Worm (Caenorhabditis elegans) whole organism, L2 larva: Measurements from ENCODE around the gene Y67A10A.7.

Source experiments
- F13H6.1 ChIP-seq: sonication (generic microtip); optimal IDR thresholded peaks from 2 replicates; lab custom pipeline; 2016; ENCODE audit warnings: missing genetic modification characterization, missing compliant biosample characterization
- ZK546.5 ChIP-seq: sonication (generic microtip); optimal IDR thresholded peaks from 2 replicates; lab custom pipeline; 2017; ENCODE audit warnings: missing biosample characterization, missing genetic modification characterization
- aly-2 ChIP-seq: fragments of 150-350 bp; optimal IDR thresholded peaks from 2 replicates; lab custom pipeline; 2014; ENCODE audit warnings: missing biosample characterization, missing genetic modification characterization
- ama-1 ChIP-seq: fragments of 150-350 bp; optimal IDR thresholded peaks from 2 replicates; lab custom pipeline; 2018; ENCODE audit warnings: inconsistent platforms
- blmp-1 ChIP-seq: sonication (generic microtip); optimal IDR thresholded peaks from 2 replicates; lab custom pipeline; 2017; ENCODE audit warnings: missing genetic modification characterization, mild to moderate bottlenecking, missing compliant biosample characterization, antibody characterized with exemption, moderate library complexity; ENCODE audit not compliant: insufficient read depth
- ceh-16 ChIP-seq: fragments of 150-350 bp; optimal IDR thresholded peaks from 2 replicates; lab custom pipeline; 2014; ENCODE audit warnings: missing biosample characterization, missing genetic modification characterization
- ceh-82 ChIP-seq: fragments of 150-350 bp; optimal IDR thresholded peaks from 2 replicates; lab custom pipeline; 2014; ENCODE audit warnings: missing biosample characterization, missing genetic modification characterization
- crh-2 ChIP-seq: sonication (generic microtip); optimal IDR thresholded peaks from 2 replicates; lab custom pipeline; 2017; ENCODE audit warnings: missing biosample characterization, missing genetic modification characterization
- egl-27 ChIP-seq: sonication (generic microtip); optimal IDR thresholded peaks from 3 replicates; lab custom pipeline; 2017; ENCODE audit warnings: missing biosample characterization, missing genetic modification reagents, missing genetic modification characterization
- elt-1 ChIP-seq: fragments of 150-350 bp; optimal IDR thresholded peaks from 2 replicates; lab custom pipeline; 2014; ENCODE audit warnings: missing biosample characterization, missing genetic modification characterization
- elt-3 ChIP-seq: sonication (generic microtip); optimal IDR thresholded peaks from 2 replicates; lab custom pipeline; 2017; ENCODE audit warnings: missing biosample characterization, missing genetic modification characterization
- lin-13 ChIP-seq: fragments of 150-350 bp; optimal IDR thresholded peaks from 2 replicates; lab custom pipeline; 2014; ENCODE audit warnings: missing biosample characterization, missing genetic modification reagents, missing genetic modification characterization
- lin-39 ChIP-seq: fragments of 150-350 bp; optimal IDR thresholded peaks from 2 replicates; lab custom pipeline; 2014; ENCODE audit warnings: missing biosample characterization, missing genetic modification reagents, missing genetic modification characterization
- mab-5 ChIP-seq: fragments of 150-350 bp; optimal IDR thresholded peaks from 2 replicates; lab custom pipeline; 2014; ENCODE audit warnings: missing biosample characterization, missing genetic modification characterization
- mdl-1 ChIP-seq, 2 experiments: fragments of 150-350 bp in 1 of 2; sonication (generic microtip) in 1 of 2; optimal IDR thresholded peaks; 2 replicates each; lab custom pipeline; 2017; ENCODE audit warnings: missing biosample characterization in 2 of 2, missing genetic modification characterization in 2 of 2
- nhr-12 ChIP-seq: fragments of 150-350 bp; optimal IDR thresholded peaks from 2 replicates; lab custom pipeline; 2014; ENCODE audit warnings: missing biosample characterization, missing genetic modification characterization
- nhr-129 ChIP-seq: fragments of 150-350 bp; optimal IDR thresholded peaks from 2 replicates; lab custom pipeline; 2014; ENCODE audit warnings: missing biosample characterization, missing genetic modification characterization
- nhr-21 ChIP-seq: fragments of 150-350 bp; optimal IDR thresholded peaks from 2 replicates; lab custom pipeline; 2014; ENCODE audit warnings: missing biosample characterization, missing genetic modification characterization
- nhr-237 ChIP-seq: fragments of 150-350 bp; optimal IDR thresholded peaks from 2 replicates; lab custom pipeline; 2014; ENCODE audit warnings: missing biosample characterization, missing genetic modification characterization
- nhr-6 ChIP-seq: fragments of 150-350 bp; optimal IDR thresholded peaks from 2 replicates; lab custom pipeline; 2014; ENCODE audit warnings: missing biosample characterization, missing genetic modification characterization
- peb-1 ChIP-seq: fragments of 150-350 bp; optimal IDR thresholded peaks from 2 replicates; lab custom pipeline; 2014; ENCODE audit warnings: missing biosample characterization, missing genetic modification characterization
- sem-4 ChIP-seq: fragments of 150-350 bp; optimal IDR thresholded peaks from 2 replicates; lab custom pipeline; 2014; ENCODE audit warnings: missing biosample characterization, missing genetic modification reagents, missing genetic modification characterization
- sma-9 ChIP-seq, 2 experiments: fragments of 150-350 bp in 1 of 2; sonication (generic microtip) in 1 of 2; optimal IDR thresholded peaks; 2 replicates each; lab custom pipeline; 2014 to 2016; ENCODE audit warnings: missing genetic modification characterization in 2 of 2, mild to moderate bottlenecking in 1 of 2, missing biosample characterization in 1 of 2, missing compliant biosample characterization in 1 of 2, missing genetic modification reagents in 1 of 2, moderate library complexity in 1 of 2
- snpc-4 ChIP-seq: fragments of 150-350 bp; optimal IDR thresholded peaks from 2 replicates; lab custom pipeline; 2014; ENCODE audit warnings: missing biosample characterization, missing genetic modification characterization
- unc-39 ChIP-seq: fragments of 150-350 bp; optimal IDR thresholded peaks from 2 replicates; lab custom pipeline; 2014; ENCODE audit warnings: missing biosample characterization, missing genetic modification characterization
- unc-55 ChIP-seq: fragments of 150-350 bp; sonication (generic microtip); optimal IDR thresholded peaks from 3 replicates; lab custom pipeline; 2014; ENCODE audit warnings: missing biosample characterization, missing genetic modification reagents, missing genetic modification characterization
- unc-62 ChIP-seq: fragments of 150-350 bp; optimal IDR thresholded peaks from 2 replicates; lab custom pipeline; 2014; ENCODE audit warnings: missing biosample characterization, missing genetic modification reagents, missing genetic modification characterization
- zag-1 ChIP-seq: fragments of 150-350 bp; optimal IDR thresholded peaks from 2 replicates; lab custom pipeline; 2014; ENCODE audit warnings: missing biosample characterization, missing genetic modification characterization
- ztf-11 ChIP-seq: sonication (generic microtip); optimal IDR thresholded peaks from 2 replicates; lab custom pipeline; 2017; ENCODE audit warnings: missing biosample characterization, missing genetic modification characterization
- ztf-4 ChIP-seq: fragments of 150-350 bp; optimal IDR thresholded peaks from 2 replicates; lab custom pipeline; 2014; ENCODE audit warnings: missing biosample characterization, missing genetic modification characterization

The Y67A10A.7 gene

DNA sequence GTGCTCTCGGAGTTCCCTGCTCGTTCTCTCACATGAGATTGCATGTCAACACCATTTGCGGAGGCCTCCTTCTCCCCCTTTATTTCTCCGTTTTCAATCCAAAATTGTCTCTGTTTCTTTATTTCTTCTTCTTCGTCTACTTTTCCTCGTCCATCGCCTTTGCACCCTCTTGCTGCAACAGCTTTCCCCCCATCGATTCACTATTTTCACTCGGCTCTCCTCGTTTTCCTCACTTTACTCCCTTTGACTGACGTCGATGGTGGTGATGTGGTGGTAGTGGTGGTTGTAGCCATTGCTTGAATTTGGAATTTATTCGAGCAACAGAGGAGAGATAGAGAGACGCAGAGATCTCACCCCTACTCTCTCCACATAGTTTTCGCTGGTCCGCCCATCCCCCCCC lies 2.3 kb upstream of the Y67A10A.7 start (continued):
- TF ChIP-seq egl-27 (tag; lab: Kevin White, UChicago): peak; percentile 43
- TF ChIP-seq unc-55: peak; percentile 83

DNA sequence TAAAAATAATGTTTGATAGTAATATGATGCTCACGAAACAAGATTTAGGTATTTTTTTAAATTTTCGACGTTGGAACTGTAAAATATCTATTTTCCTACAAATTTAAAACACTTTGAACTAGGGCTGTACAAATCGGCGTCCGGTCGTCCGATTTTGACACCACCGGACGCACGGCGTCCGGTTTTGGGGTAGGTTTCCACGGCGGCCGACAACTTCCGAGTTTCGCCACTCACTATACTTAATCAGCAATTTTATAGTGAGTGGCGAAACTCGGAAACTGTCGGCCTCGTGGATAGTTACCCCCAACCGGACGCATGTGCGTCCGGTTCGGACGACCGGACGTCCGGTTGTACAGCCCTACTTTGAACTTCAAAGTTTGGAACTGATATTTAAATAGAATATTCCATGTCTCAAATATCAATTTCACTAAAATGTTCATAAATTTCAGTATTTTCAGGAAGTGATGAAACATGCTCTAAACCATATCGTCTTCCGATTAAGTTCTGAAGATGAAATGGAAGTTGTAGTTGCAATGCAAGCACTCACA lies 3.4 kb downstream of the Y67A10A.7 start:
- TF ChIP-seq peb-1 (no peak), ztf-11 (tag; lab: Kevin White, UChicago) (no peak), lin-39 (tag; lab: Kevin White, UChicago) (no peak), ama-1 (lab: Kevin White, UChicago) (no peak), sma-9 (GFP tag; optimal IDR thresholded peaks at IDR 0.05; lab: Kevin White, UChicago) (no peak), sma-9 (tag; optimal IDR thresholded peaks at IDR 0.05; lab: Kevin White, UChicago) (no peak), nhr-6 (tag; lab: Kevin White, UChicago) (no peak), blmp-1 (tag; lab: Kevin White, UChicago) (no peak), nhr-12 (tag; lab: Kevin White, UChicago) (no peak), nhr-21 (tag; lab: Kevin White, UChicago) (no peak), nhr-237 (tag; lab: Kevin White, UChicago) (no peak), ZK546.5 (tag; lab: Kevin White, UChicago) (no peak), unc-39 (tag; lab: Kevin White, UChicago) (no peak), mab-5 (no peak), mdl-1 (tag; optimal IDR thresholded peaks at IDR 0.05; lab: Kevin White, UChicago) (no peak), aly-2 (tag; lab: Kevin White, UChicago) (no peak), unc-55 (no peak), unc-62 (GFP tag; lab: Kevin White, UChicago) (no peak), F13H6.1 (tag; lab: Kevin White, UChicago) (no peak), egl-27 (tag; lab: Kevin White, UChicago) (no peak), ceh-16 (tag; lab: Kevin White, UChicago) (no peak)

DNA sequence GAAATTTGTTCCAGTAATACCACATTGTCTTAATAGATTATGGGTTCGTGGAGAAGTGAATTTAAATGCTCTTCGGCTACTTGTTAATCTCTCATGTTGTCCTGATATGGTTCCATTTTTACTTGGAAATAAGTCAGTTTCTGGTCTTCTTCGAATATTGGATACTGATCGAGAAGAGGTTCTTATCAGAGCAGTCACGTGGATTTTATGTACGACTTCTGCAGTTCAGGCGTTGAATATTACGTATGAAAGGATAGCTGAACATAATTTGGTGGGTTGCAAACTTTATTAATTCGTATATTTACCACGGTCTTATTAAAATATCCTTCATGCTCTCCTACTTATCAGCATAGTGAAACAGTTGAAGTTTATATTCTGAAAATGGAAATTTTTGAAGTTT lies 3.9 kb downstream of the Y67A10A.7 start:
- no peak for TF ChIP-seq ztf-4
- no peak for TF ChIP-seq ceh-16 (tag; lab: Kevin White, UChicago)
- no peak for TF ChIP-seq egl-27 (tag; lab: Kevin White, UChicago)
- no peak for TF ChIP-seq snpc-4 (tag; lab: Kevin White, UChicago)
- TF ChIP-seq nhr-12 (tag; lab: Kevin White, UChicago): no peak
- TF ChIP-seq elt-1: no peak
- TF ChIP-seq ztf-11 (tag; lab: Kevin White, UChicago): no peak

DNA sequence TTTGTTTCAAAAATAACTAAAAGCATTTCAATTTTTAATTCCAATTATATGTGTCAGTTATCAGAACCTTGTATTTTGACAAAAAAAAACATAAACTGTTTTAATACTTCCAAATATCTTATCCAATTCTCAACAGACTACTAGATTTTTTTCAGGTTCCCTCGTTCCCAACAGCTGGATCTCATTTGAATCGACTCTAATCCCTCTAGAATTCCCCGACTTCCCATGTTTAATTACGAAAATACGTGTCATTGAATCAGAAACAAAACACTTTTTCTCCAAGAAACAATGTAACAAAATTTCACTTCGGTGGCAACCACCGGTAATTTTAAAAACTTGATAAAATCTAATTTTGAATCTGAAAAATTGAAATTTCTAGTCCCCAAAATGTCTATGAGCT lies 5.3 kb downstream of the Y67A10A.7 start:
- TF ChIP-seq crh-2 (tag; lab: Kevin White, UChicago) (no peak), elt-3 (tag; lab: Kevin White, UChicago) (no peak), sem-4 (tag; lab: Kevin White, UChicago) (no peak), zag-1 (no peak), unc-62 (GFP tag; lab: Kevin White, UChicago) (no peak)

DNA sequence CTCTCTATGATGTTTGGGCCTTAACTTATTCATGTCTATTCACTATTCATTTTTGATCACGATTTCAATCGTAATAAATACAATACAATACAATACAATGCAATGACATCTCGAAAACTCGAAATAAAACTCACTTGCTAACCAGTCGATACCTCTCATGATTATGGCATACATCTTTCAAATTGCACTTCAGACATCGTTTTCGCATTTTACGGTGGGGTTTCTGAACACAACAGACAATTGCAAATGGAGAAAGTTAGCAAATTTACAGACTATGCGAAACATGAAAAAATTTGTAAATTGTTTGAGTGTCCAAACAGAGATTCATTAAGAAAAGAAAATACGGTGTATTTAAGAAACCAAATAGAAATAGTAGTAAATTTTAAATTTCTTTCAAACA lies 9.6 kb downstream of the Y67A10A.7 start, which contains the start of gene paqr-3:
paqr-3 (minus strand) TSS at position 210 of the 400 bp plus-strand sequence.
- TF ChIP-seq F13H6.1 (tag; lab: Kevin White, UChicago) (no peak), nhr-21 (tag; lab: Kevin White, UChicago) (no peak)

DNA sequence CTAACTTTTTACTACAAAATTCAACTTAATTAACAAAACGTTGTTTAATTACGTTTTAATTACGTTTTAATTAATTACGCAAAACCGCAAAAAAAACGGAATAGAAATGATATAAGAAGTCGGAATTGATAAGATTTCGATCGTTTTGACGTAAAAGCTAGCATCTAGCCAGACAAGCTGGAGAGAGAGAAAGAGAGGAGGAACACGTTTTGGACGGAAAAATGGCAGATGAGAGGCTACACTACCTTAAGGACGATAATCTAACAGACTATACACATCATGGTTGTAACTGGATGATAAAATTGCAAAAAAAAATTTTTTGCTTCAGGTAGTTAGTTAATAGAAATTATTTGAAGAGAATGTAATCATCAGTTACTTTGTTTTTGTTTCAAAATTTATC lies 10.3 kb downstream of the Y67A10A.7 start:
- TF ChIP-seq snpc-4 (tag; lab: Kevin White, UChicago) (no peak), lin-13 (no peak), unc-62 (GFP tag; lab: Kevin White, UChicago) (no peak)
- TF ChIP-seq, all 48 proteins: peak for 0

DNA sequence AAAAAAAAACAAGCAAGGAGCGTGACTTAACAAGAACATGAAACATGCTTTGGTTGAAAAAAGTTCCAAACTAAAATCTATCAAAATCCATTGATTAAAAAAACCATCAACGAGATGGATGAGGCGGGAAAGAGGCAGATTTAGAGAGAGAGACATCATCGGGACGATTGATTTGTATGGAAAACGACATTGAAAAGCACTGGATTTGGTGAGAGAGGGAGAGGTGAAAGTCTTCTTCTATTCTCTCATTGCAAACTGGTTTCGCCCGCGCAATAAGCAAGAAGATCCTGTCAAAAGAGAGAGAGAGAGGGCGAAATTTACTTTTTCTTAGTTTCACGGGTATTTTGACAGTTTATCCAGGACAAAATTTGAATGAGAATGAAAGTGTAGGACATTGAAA lies 11.2 kb downstream of the Y67A10A.7 start:
- TF ChIP-seq nhr-129 (tag; lab: Kevin White, UChicago): peak; percentile 14
- TF ChIP-seq crh-2 (tag; lab: Kevin White, UChicago): no peak
- no peak for TF ChIP-seq zag-1
- no peak for TF ChIP-seq ceh-82 (tag; lab: Kevin White, UChicago)
- no peak for TF ChIP-seq unc-39 (tag; lab: Kevin White, UChicago)
- TF ChIP-seq, all 48 proteins: peak for 1
